Worm (Caenorhabditis elegans) whole organism, L2 larva: ENCODE results near the gene C08B6.10.

Experiments used
- C34F6.9 ChIP-seq: fragments of 150-350 bp; optimal IDR thresholded peaks from 2 replicates; lab custom pipeline; 2014; ENCODE audit warnings: missing biosample characterization, missing genetic modification characterization
- F13H6.1 ChIP-seq: sonication (generic microtip); optimal IDR thresholded peaks from 2 replicates; lab custom pipeline; 2016; ENCODE audit warnings: missing genetic modification characterization, missing compliant biosample characterization
- R02D3.7 ChIP-seq: fragments of 150-350 bp; optimal IDR thresholded peaks from 2 replicates; lab custom pipeline; 2014; ENCODE audit warnings: missing biosample characterization, missing genetic modification characterization
- Y55F3AM.14 ChIP-seq: fragments of 200-800 bp; sonication (Bioruptor generic); optimal IDR thresholded peaks from 2 replicates; lab custom pipeline; 2018; ENCODE audit warnings: mild to moderate bottlenecking, missing genetic modification characterization, missing compliant biosample characterization
- ZK546.5 ChIP-seq: sonication (generic microtip); optimal IDR thresholded peaks from 2 replicates; lab custom pipeline; 2017; ENCODE audit warnings: missing biosample characterization, missing genetic modification characterization
- aly-2 ChIP-seq: fragments of 150-350 bp; optimal IDR thresholded peaks from 2 replicates; lab custom pipeline; 2014; ENCODE audit warnings: missing biosample characterization, missing genetic modification characterization
- ama-1 ChIP-seq: fragments of 150-350 bp; optimal IDR thresholded peaks from 2 replicates; lab custom pipeline; 2018; ENCODE audit warnings: inconsistent platforms
- blmp-1 ChIP-seq: sonication (generic microtip); optimal IDR thresholded peaks from 2 replicates; lab custom pipeline; 2017; ENCODE audit warnings: missing genetic modification characterization, mild to moderate bottlenecking, missing compliant biosample characterization, antibody characterized with exemption, moderate library complexity; ENCODE audit not compliant: insufficient read depth
- ceh-16 ChIP-seq: fragments of 150-350 bp; optimal IDR thresholded peaks from 2 replicates; lab custom pipeline; 2014; ENCODE audit warnings: missing biosample characterization, missing genetic modification characterization
- ceh-82 ChIP-seq: fragments of 150-350 bp; optimal IDR thresholded peaks from 2 replicates; lab custom pipeline; 2014; ENCODE audit warnings: missing biosample characterization, missing genetic modification characterization
- crh-2 ChIP-seq: sonication (generic microtip); optimal IDR thresholded peaks from 2 replicates; lab custom pipeline; 2017; ENCODE audit warnings: missing biosample characterization, missing genetic modification characterization
- dmd-4 ChIP-seq: sonication (generic microtip); optimal IDR thresholded peaks from 2 replicates; lab custom pipeline; 2017; ENCODE audit warnings: missing biosample characterization, missing genetic modification characterization
- egl-27 ChIP-seq: sonication (generic microtip); optimal IDR thresholded peaks from 3 replicates; lab custom pipeline; 2017; ENCODE audit warnings: missing biosample characterization, missing genetic modification reagents, missing genetic modification characterization
- fos-1 ChIP-seq: fragments of 150-350 bp; optimal IDR thresholded peaks from 2 replicates; lab custom pipeline; 2014; ENCODE audit warnings: missing biosample characterization, missing genetic modification characterization
- lin-11 ChIP-seq: fragments of 150-350 bp; sonication (generic microtip); optimal IDR thresholded peaks from 2 replicates; lab custom pipeline; 2014; ENCODE audit warnings: missing biosample characterization, missing genetic modification characterization, inconsistent platforms, mixed read lengths
- lin-13 ChIP-seq: fragments of 150-350 bp; optimal IDR thresholded peaks from 2 replicates; lab custom pipeline; 2014; ENCODE audit warnings: missing biosample characterization, missing genetic modification reagents, missing genetic modification characterization
- lin-39 ChIP-seq: fragments of 150-350 bp; optimal IDR thresholded peaks from 2 replicates; lab custom pipeline; 2014; ENCODE audit warnings: missing biosample characterization, missing genetic modification reagents, missing genetic modification characterization
- lsy-2 ChIP-seq, 2 experiments: fragments of 150-350 bp in 1 of 2; sonication (generic microtip) in 1 of 2; optimal IDR thresholded peaks; 2 replicates each; lab custom pipeline; 2014 to 2017; ENCODE audit warnings: missing biosample characterization in 2 of 2, missing genetic modification characterization in 2 of 2
- mab-5 ChIP-seq: fragments of 150-350 bp; optimal IDR thresholded peaks from 2 replicates; lab custom pipeline; 2014; ENCODE audit warnings: missing biosample characterization, missing genetic modification characterization
- mbf-1 ChIP-seq: sonication (generic microtip); optimal IDR thresholded peaks from 2 replicates; lab custom pipeline; 2017; ENCODE audit warnings: missing biosample characterization, missing genetic modification characterization
- mdl-1 ChIP-seq, 2 experiments: fragments of 150-350 bp in 1 of 2; sonication (generic microtip) in 1 of 2; optimal IDR thresholded peaks; 2 replicates each; lab custom pipeline; 2017; ENCODE audit warnings: missing biosample characterization in 2 of 2, missing genetic modification characterization in 2 of 2
- nhr-10 ChIP-seq: sonication (generic microtip); optimal IDR thresholded peaks from 2 replicates; lab custom pipeline; 2017; ENCODE audit warnings: missing biosample characterization, missing genetic modification characterization
- nhr-11 ChIP-seq: fragments of 150-350 bp; optimal IDR thresholded peaks from 2 replicates; lab custom pipeline; 2014; ENCODE audit warnings: missing biosample characterization, missing genetic modification characterization
- nhr-129 ChIP-seq: fragments of 150-350 bp; optimal IDR thresholded peaks from 2 replicates; lab custom pipeline; 2014; ENCODE audit warnings: missing biosample characterization, missing genetic modification characterization
- nhr-21 ChIP-seq: fragments of 150-350 bp; optimal IDR thresholded peaks from 2 replicates; lab custom pipeline; 2014; ENCODE audit warnings: missing biosample characterization, missing genetic modification characterization
- nhr-237 ChIP-seq: fragments of 150-350 bp; optimal IDR thresholded peaks from 2 replicates; lab custom pipeline; 2014; ENCODE audit warnings: missing biosample characterization, missing genetic modification characterization
- nhr-6 ChIP-seq: fragments of 150-350 bp; optimal IDR thresholded peaks from 2 replicates; lab custom pipeline; 2014; ENCODE audit warnings: missing biosample characterization, missing genetic modification characterization
- sem-4 ChIP-seq: fragments of 150-350 bp; optimal IDR thresholded peaks from 2 replicates; lab custom pipeline; 2014; ENCODE audit warnings: missing biosample characterization, missing genetic modification reagents, missing genetic modification characterization
- skn-1 ChIP-seq: sonication (generic microtip); optimal IDR thresholded peaks from 2 replicates; lab custom pipeline; 2017; ENCODE audit warnings: missing biosample characterization, missing genetic modification characterization
- sma-9 ChIP-seq, 2 experiments: fragments of 150-350 bp in 1 of 2; sonication (generic microtip) in 1 of 2; optimal IDR thresholded peaks; 2 replicates each; lab custom pipeline; 2014 to 2016; ENCODE audit warnings: missing genetic modification characterization in 2 of 2, mild to moderate bottlenecking in 1 of 2, missing biosample characterization in 1 of 2, missing compliant biosample characterization in 1 of 2, missing genetic modification reagents in 1 of 2, moderate library complexity in 1 of 2
- snpc-4 ChIP-seq: fragments of 150-350 bp; optimal IDR thresholded peaks from 2 replicates; lab custom pipeline; 2014; ENCODE audit warnings: missing biosample characterization, missing genetic modification characterization
- unc-39 ChIP-seq: fragments of 150-350 bp; optimal IDR thresholded peaks from 2 replicates; lab custom pipeline; 2014; ENCODE audit warnings: missing biosample characterization, missing genetic modification characterization
- unc-55 ChIP-seq: fragments of 150-350 bp; sonication (generic microtip); optimal IDR thresholded peaks from 3 replicates; lab custom pipeline; 2014; ENCODE audit warnings: missing biosample characterization, missing genetic modification reagents, missing genetic modification characterization
- unc-62 ChIP-seq: fragments of 150-350 bp; optimal IDR thresholded peaks from 2 replicates; lab custom pipeline; 2014; ENCODE audit warnings: missing biosample characterization, missing genetic modification reagents, missing genetic modification characterization
- zag-1 ChIP-seq: fragments of 150-350 bp; optimal IDR thresholded peaks from 2 replicates; lab custom pipeline; 2014; ENCODE audit warnings: missing biosample characterization, missing genetic modification characterization
- ztf-1 ChIP-seq: fragments of 200-800 bp; sonication (Bioruptor generic); conservative IDR thresholded peaks from 2 replicates; pipeline ENCODE4 v1.3.6; 2022; ENCODE audit warnings: missing genetic modification characterization, missing compliant biosample characterization
- ztf-11 ChIP-seq: sonication (generic microtip); optimal IDR thresholded peaks from 2 replicates; lab custom pipeline; 2017; ENCODE audit warnings: missing biosample characterization, missing genetic modification characterization
- ztf-4 ChIP-seq: fragments of 150-350 bp; optimal IDR thresholded peaks from 2 replicates; lab custom pipeline; 2014; ENCODE audit warnings: missing biosample characterization, missing genetic modification characterization

Gene C08B6.10

ce11 chrV:10173653-10174052, 48.4 kb downstream of the C08B6.10 start, which contains the start of gene egl-3:
Gene egl-3, minus strand, starts transcription at chrV:10173753.
- no peak for TF ChIP-seq R02D3.7
- no peak for TF ChIP-seq nhr-6 (tag; lab: Kevin White, UChicago)
- no peak for TF ChIP-seq nhr-21 (tag; lab: Kevin White, UChicago)
- TF ChIP-seq skn-1, result no peak
- no peak for TF ChIP-seq lin-39 (tag; lab: Kevin White, UChicago)

- TF ChIP-seq lin-39 (tag; lab: Kevin White, UChicago) (peak; percentile 66), aly-2 (tag; lab: Kevin White, UChicago) (no peak), ceh-82 (no peak), blmp-1 (tag; lab: Kevin White, UChicago) (no peak), snpc-4 (tag; lab: Kevin White, UChicago) (peak; percentile 46), egl-27 (peak; percentile 60), nhr-21 (tag; lab: Kevin White, UChicago) (peak; percentile 55), unc-62 (GFP tag; lab: Kevin White, UChicago) (no peak), lin-13 (peak; percentile 67), mbf-1 (no peak), Y55F3AM.14 (GFP tag; lab: Kevin White, UChicago) (peak; percentile 59), nhr-6 (tag; lab: Kevin White, UChicago) (peak; percentile 86), ztf-11 (tag; lab: Kevin White, UChicago) (peak; percentile 40), ceh-16 (no peak), dmd-4 (tag; lab: Kevin White, UChicago) (no peak), sem-4 (tag; lab: Kevin White, UChicago) (peak; percentile 67), lsy-2 (tag; optimal IDR thresholded peaks at IDR 0.05; lab: Kevin White, UChicago) (peak; percentile 68 to 83), ZK546.5 (tag; lab: Kevin White, UChicago) (no peak), ztf-1 (no peak), zag-1 (tag; lab: Kevin White, UChicago) (peak; percentile 95), ztf-4 (tag; lab: Kevin White, UChicago) (peak; percentile 58), unc-39 (peak; percentile 60), mdl-1 (tag; optimal IDR thresholded peaks at IDR 0.05; lab: Kevin White, UChicago) (peak; percentile 65 to 91), sma-9 (GFP tag; optimal IDR thresholded peaks at IDR 0.05; lab: Kevin White, UChicago) (peak; percentile 79), sma-9 (tag; optimal IDR thresholded peaks at IDR 0.05; lab: Kevin White, UChicago) (no peak), ama-1 (lab: Kevin White, UChicago) (no peak), F13H6.1 (tag; lab: Kevin White, UChicago) (peak; percentile 79), mab-5 (tag; lab: Kevin White, UChicago) (peak; percentile 75), lin-11 (peak; percentile 97), nhr-237 (tag; lab: Kevin White, UChicago) (no peak), C34F6.9 (tag; lab: Kevin White, UChicago) (peak; percentile 95), nhr-11 (tag; lab: Kevin White, UChicago) (no peak), nhr-129 (peak; percentile 92), unc-55 (peak; percentile 96), nhr-10 (tag; lab: Kevin White, UChicago) (no peak), fos-1 (tag; lab: Kevin White, UChicago) (peak; percentile 39), crh-2 (tag; lab: Kevin White, UChicago) (peak; percentile 81)
Measured at ce11 chrV:10174632-10175075, 49.4 kb downstream of the C08B6.10 start.
